Fruit fly (Drosophila melanogaster): Measurements from ENCODE around the gene Dyrk3.

DNA sequence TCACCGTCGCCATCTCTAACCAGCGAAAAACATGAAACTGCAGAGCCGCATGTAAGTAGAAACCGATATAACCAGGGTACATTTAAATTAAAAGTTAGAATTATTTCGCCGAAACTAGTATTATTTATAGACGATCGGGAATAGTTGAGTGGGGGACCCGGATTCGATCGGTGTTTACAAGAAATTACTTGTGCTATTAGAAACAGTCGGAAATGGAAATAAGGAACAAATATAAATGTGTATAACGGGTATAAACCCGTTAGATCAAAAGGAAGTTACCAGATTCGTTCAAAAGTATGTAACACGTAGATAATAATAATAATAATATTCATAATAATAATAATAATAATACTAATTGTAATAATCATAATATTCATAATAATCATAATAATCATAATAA is 4.2 kb upstream of the Dyrk3 start:
- TF ChIP-seq psq (optimal IDR thresholded peaks at IDR 0.05) = no peak
- TF ChIP-seq EcR (GFP tag; optimal IDR thresholded peaks at IDR 0.05) = no peak
- no peak for TF ChIP-seq CG8478 (optimal IDR thresholded peaks at IDR 0.05)
- no peak for TF ChIP-seq usp (GFP tag; optimal IDR thresholded peaks at IDR 0.05)
- no peak for TF ChIP-seq Dll (optimal IDR thresholded peaks at IDR 0.05)
- TF ChIP-seq pan (optimal IDR thresholded peaks at IDR 0.05) = no peak

All from whole organism.